Fruit fly (Drosophila melanogaster) Kc167 (cell line): ENCODE data around the gene CG34181.

Source experiments
- Myc ChIP-seq: fragments of >200 bp; optimal IDR thresholded peaks from 2 replicates; lab custom pipeline; 2017; ENCODE audit warnings: missing external identifiers
- h ChIP-seq: fragments of >200 bp; optimal IDR thresholded peaks from 3 replicates; lab custom pipeline; 2018; ENCODE audit warnings: missing external identifiers
- insv ChIP-seq: fragments of >200 bp; optimal IDR thresholded peaks from 3 replicates; lab custom pipeline; 2018; ENCODE audit warnings: missing external identifiers
- ttk ChIP-seq: sonication (Bioruptor generic); optimal IDR thresholded peaks from 2 replicates; lab custom pipeline; 2017; ENCODE audit warnings: missing external identifiers

DNA sequence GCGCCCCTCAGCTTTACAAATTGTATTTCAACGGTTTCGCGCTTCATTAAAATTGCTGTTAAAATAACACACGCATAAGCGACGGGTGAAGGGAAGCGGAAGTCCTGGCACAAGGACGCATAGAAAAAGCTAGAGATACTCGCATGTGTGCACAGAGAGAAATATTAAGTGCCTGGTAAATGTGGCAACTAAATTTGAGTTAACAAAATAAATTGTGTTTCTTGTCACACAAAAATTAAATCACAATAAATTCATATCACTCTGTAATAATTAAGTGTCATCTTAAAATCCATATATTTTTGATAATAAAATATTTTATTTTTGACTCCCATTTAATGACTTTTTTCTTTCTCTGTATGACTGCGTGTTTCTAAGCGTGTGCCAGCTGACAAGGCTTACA, 32.7 kb downstream of the CG34181 start:
- no peak for TF ChIP-seq Myc (lab: Kevin White, UChicago)
- no peak for TF ChIP-seq ttk (lab: Kevin White, UChicago)
- no peak for TF ChIP-seq h (lab: Kevin White, UChicago)
- no peak for TF ChIP-seq insv (lab: Kevin White, UChicago)
